Worm (Caenorhabditis elegans): Measurements from ENCODE around the gene F26F2.7.
A peak's percentile ranks its signal among the peaks of the same experiment; 100 is the strongest.

F26F2.7 gene

DNA sequence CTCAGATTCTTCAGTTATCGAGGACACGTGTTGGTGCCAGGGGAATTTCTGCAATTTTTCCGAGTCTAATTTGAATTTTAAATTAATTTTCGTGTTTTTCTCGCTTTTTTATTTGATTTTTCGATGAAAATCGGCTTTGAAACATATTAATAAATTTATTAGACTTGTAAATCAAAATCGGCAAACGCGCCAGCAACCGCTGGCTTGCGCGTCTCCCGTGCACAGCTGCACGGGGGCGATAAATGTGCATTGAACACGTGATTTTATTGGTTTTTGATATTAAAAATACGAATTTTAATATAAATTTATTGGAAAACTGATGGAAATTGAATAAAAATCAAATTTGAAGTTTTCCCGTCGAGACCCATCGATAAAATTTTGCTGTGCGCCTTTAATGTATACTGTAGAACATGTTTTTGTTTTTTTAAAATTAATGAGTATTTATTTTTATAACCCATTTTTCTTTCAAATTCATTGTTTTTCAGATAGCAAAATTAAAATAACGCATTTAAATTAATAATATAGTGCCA is at the start of gene F26F2.7 (continued):
- peak; percentile 95 for TF ChIP-seq F33H1.4 (GFP tag; IDR thresholded peaks at IDR 0.05)
- TF ChIP-seq nhr-179 (tag; optimal IDR thresholded peaks at IDR 0.05): no peak
- no peak for TF ChIP-seq ztf-25 (GFP tag; IDR thresholded peaks at IDR 0.05)
- TF ChIP-seq attf-5 (GFP tag; optimal IDR thresholded peaks at IDR 0.05): peak; percentile 92
- no peak for TF ChIP-seq ztf-6 (GFP tag; IDR thresholded peaks at IDR 0.05)
- no peak for TF ChIP-seq mel-28 (tag; optimal IDR thresholded peaks at IDR 0.05; ENCODE audit: borderline replicate concordance)
- TF ChIP-seq dox-1 (GFP tag; IDR thresholded peaks at IDR 0.05): peak; percentile 98
- no peak for TF ChIP-seq hsf-1 (GFP tag; IDR thresholded peaks at IDR 0.05)
- no peak for TF ChIP-seq nhr-27 (tag; optimal IDR thresholded peaks at IDR 0.05)
- TF ChIP-seq egl-18 (GFP tag; IDR thresholded peaks at IDR 0.05): no peak
- peak; percentile 72 for TF ChIP-seq tbp1 (GFP tag; optimal IDR thresholded peaks at IDR 0.05)
- no peak for TF ChIP-seq let-526 (GFP tag; IDR thresholded peaks at IDR 0.05)
- TF ChIP-seq aptf-3 (GFP tag; IDR thresholded peaks at IDR 0.05): no peak
- peak; percentile 32 for TF ChIP-seq F57C9.4 (tag; optimal IDR thresholded peaks at IDR 0.05)
- peak; percentile 80; the same call in 1 of the 2 replicates for TF ChIP-seq lir-1 (GFP tag; conservative IDR thresholded peaks at IDR 0.05)
- TF ChIP-seq nfyb-1 (GFP tag; IDR thresholded peaks at IDR 0.05): no peak; the same call in 1 of the 2 replicates
- peak; percentile 33 to 81 for TF ChIP-seq let-607 (tag; optimal IDR thresholded peaks at IDR 0.05)
- peak; percentile 58 for TF ChIP-seq attf-3 (GFP tag; conservative IDR thresholded peaks at IDR 0.05)
- TF ChIP-seq mes-4 (tag; optimal IDR thresholded peaks at IDR 0.05): no peak
- no peak for TF ChIP-seq ama-1 (optimal IDR thresholded peaks at IDR 0.05)
- TF ChIP-seq ama-1 (GFP tag; optimal IDR thresholded peaks at IDR 0.05): no peak
- peak; percentile 41 for TF ChIP-seq snpc-1.1 (tag; optimal IDR thresholded peaks at IDR 0.05; ENCODE audit: insufficient read depth)
- TF ChIP-seq bed-2 (GFP tag; IDR thresholded peaks at IDR 0.05): no peak
- no peak for TF ChIP-seq sea-2 (GFP tag; IDR thresholded peaks at IDR 0.05)
- TF ChIP-seq Y56A3A.18 (GFP tag; IDR thresholded peaks at IDR 0.05): peak; percentile 59; the same call in 1 of the 2 replicates
- peak; percentile 30 for TF ChIP-seq F10E7.11 (tag; optimal IDR thresholded peaks at IDR 0.05)
- peak; percentile 78 for TF ChIP-seq madf-10 (tag; optimal IDR thresholded peaks at IDR 0.05)
- no peak for TF ChIP-seq F57A8.1 (GFP tag; optimal IDR thresholded peaks at IDR 0.05)
- TF ChIP-seq F22D6.2 (tag; optimal IDR thresholded peaks at IDR 0.05): peak; percentile 28
- TF ChIP-seq zfh-2 (GFP tag; conservative IDR thresholded peaks at IDR 0.05): peak; percentile 80
- no peak for TF ChIP-seq die-1 (tag; optimal IDR thresholded peaks at IDR 0.05)
- TF ChIP-seq B0261.1 (tag; optimal IDR thresholded peaks at IDR 0.05): peak; percentile 25

DNA sequence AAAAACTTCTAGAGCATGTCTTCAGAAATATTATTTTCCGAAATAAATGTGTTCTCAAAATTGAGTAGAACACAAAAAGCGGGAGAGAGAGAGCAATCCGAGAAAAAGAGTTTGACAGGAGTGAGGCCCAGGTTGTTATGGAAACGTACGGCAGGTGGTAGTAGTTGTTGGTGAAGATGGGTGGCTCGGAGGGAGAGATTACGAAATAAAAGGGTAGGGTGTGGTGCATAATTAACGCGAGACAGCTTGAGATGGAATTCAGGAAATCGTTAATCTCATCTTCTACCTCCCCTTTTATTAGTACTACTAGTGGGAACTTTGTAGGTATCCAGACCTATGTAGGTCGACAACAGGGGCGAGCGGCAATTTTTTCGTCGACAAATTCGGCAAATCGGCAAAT is 46.7 kb upstream of the F26F2.7 start, which contains the start of gene famh-161:
Gene famh-161, minus strand, starts transcription at position 101 of the 400 bp plus-strand sequence.
- no peak for TF ChIP-seq chd-7 (tag; optimal IDR thresholded peaks at IDR 0.05)
- no peak for TF ChIP-seq aptf-3 (GFP tag; IDR thresholded peaks at IDR 0.05)
- TF ChIP-seq F23B12.7 (tag; optimal IDR thresholded peaks at IDR 0.05; ENCODE audit: insufficient read depth): no peak
- no peak for TF ChIP-seq lin-40 (tag; optimal IDR thresholded peaks at IDR 0.05)
- TF ChIP-seq F10E7.11 (tag; optimal IDR thresholded peaks at IDR 0.05): no peak
- TF ChIP-seq snpc-1.3 (tag; optimal IDR thresholded peaks at IDR 0.05; ENCODE audit: insufficient read depth): no peak
- TF ChIP-seq sptf-2 (GFP tag; optimal IDR thresholded peaks at IDR 0.05): no peak
- no peak for TF ChIP-seq ccch-3 (GFP tag; optimal IDR thresholded peaks at IDR 0.05)
- TF ChIP-seq T26A5.8 (tag; optimal IDR thresholded peaks at IDR 0.05): no peak

Data from whole organism, young adult.